Worm (Caenorhabditis elegans) whole organism, midembryonic: ENCODE data around the gene Y38H6C.8.

Experiments used
- flt-1 ChIP-seq: fragments of 200-800 bp; sonication (Bioruptor generic); IDR thresholded peaks from 2 replicates; pipeline ENCODE4 v1.3.6; 2022; ENCODE audit warnings: missing genetic modification characterization, missing compliant biosample characterization
- klf-2 ChIP-seq: fragments of 200-800 bp; sonication (Bioruptor generic); conservative IDR thresholded peaks from 2 replicates; pipeline ENCODE4 v1.3.6; 2022; ENCODE audit warnings: missing genetic modification reagents, missing genetic modification characterization, missing compliant biosample characterization
- med-1 ChIP-seq: sonication (generic microtip); optimal IDR thresholded peaks from 2 replicates; lab custom pipeline; 2017; ENCODE audit warnings: missing genetic modification characterization, mild to moderate bottlenecking, missing compliant biosample characterization, antibody characterized with exemption, missing genetic modification reagents; ENCODE audit not compliant: insufficient read depth
- ref-1 ChIP-seq: fragments of 200-800 bp; sonication (Bioruptor generic); conservative IDR thresholded peaks from 2 replicates; pipeline ENCODE4 v1.3.6; 2022; ENCODE audit warnings: missing genetic modification reagents, missing genetic modification characterization, missing compliant biosample characterization
- tab-1 ChIP-seq: fragments of 200-800 bp; sonication (Bioruptor generic); IDR thresholded peaks from 2 replicates; pipeline ENCODE4 v1.3.6; 2022; ENCODE audit warnings: missing genetic modification characterization, missing compliant biosample characterization
- ztf-29 ChIP-seq: fragments of 200-800 bp; sonication (Bioruptor generic); IDR thresholded peaks from 2 replicates; pipeline ENCODE4 v1.3.6; 2022; ENCODE audit warnings: missing genetic modification reagents, missing genetic modification characterization, missing compliant biosample characterization

DNA sequence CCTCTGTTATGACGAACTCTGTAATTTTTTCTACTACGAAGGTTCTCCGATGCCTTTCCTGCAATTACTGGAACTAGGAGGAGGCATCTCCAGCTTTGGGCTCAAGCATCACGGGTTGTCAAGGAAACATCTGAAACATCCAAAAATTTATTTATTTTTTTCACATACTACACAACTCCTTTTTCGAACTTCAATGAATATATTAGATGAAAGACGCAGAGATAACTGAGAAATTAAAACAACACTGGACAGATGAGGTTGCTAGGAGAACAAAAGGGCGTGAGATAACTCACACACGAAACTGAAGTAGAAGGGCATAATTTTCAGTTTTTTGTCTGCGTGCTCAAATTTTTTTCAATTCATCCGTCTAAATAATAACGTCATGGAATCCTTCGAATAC is 13.7 kb downstream of the Y38H6C.8 start, which contains the start of gene Y38H6C.13:
- no peak for TF ChIP-seq med-1 (GFP tag; lab: Kevin White, UChicago)
- TF ChIP-seq flt-1 (GFP tag; lab: Robert Waterston, UW): no peak
- no peak for TF ChIP-seq ztf-29 (GFP tag; lab: Robert Waterston, UW)
- TF ChIP-seq tab-1 (GFP tag; lab: Robert Waterston, UW): no peak
- TF ChIP-seq klf-2 (GFP tag; lab: Robert Waterston, UW): no peak
- TF ChIP-seq ref-1 (GFP tag; lab: Robert Waterston, UW): no peak
